Worm (Caenorhabditis elegans) whole organism, L2 larva: ENCODE measurements around the gene C01G12.7.

Source experiments
- ZK546.5 ChIP-seq: sonication (generic microtip); optimal IDR thresholded peaks from 2 replicates; lab custom pipeline; 2017; ENCODE audit warnings: missing biosample characterization, missing genetic modification characterization
- ceh-16 ChIP-seq: fragments of 150-350 bp; optimal IDR thresholded peaks from 2 replicates; lab custom pipeline; 2014; ENCODE audit warnings: missing biosample characterization, missing genetic modification characterization
- dmd-4 ChIP-seq: sonication (generic microtip); optimal IDR thresholded peaks from 2 replicates; lab custom pipeline; 2017; ENCODE audit warnings: missing biosample characterization, missing genetic modification characterization
- elt-1 ChIP-seq: fragments of 150-350 bp; optimal IDR thresholded peaks from 2 replicates; lab custom pipeline; 2014; ENCODE audit warnings: missing biosample characterization, missing genetic modification characterization
- mdl-1 ChIP-seq, 2 experiments: fragments of 150-350 bp in 1 of 2; sonication (generic microtip) in 1 of 2; optimal IDR thresholded peaks; 2 replicates each; lab custom pipeline; 2017; ENCODE audit warnings: missing biosample characterization in 2 of 2, missing genetic modification characterization in 2 of 2
- nhr-12 ChIP-seq: fragments of 150-350 bp; optimal IDR thresholded peaks from 2 replicates; lab custom pipeline; 2014; ENCODE audit warnings: missing biosample characterization, missing genetic modification characterization
- nhr-237 ChIP-seq: fragments of 150-350 bp; optimal IDR thresholded peaks from 2 replicates; lab custom pipeline; 2014; ENCODE audit warnings: missing biosample characterization, missing genetic modification characterization
- nhr-77 ChIP-seq: fragments of 150-350 bp; optimal IDR thresholded peaks from 2 replicates; lab custom pipeline; 2014; ENCODE audit warnings: missing biosample characterization, missing genetic modification characterization
- skn-1 ChIP-seq: sonication (generic microtip); optimal IDR thresholded peaks from 2 replicates; lab custom pipeline; 2017; ENCODE audit warnings: missing biosample characterization, missing genetic modification characterization
- unc-62 ChIP-seq: fragments of 150-350 bp; optimal IDR thresholded peaks from 2 replicates; lab custom pipeline; 2014; ENCODE audit warnings: missing biosample characterization, missing genetic modification reagents, missing genetic modification characterization
- ztf-11 ChIP-seq: sonication (generic microtip); optimal IDR thresholded peaks from 2 replicates; lab custom pipeline; 2017; ENCODE audit warnings: missing biosample characterization, missing genetic modification characterization

DNA sequence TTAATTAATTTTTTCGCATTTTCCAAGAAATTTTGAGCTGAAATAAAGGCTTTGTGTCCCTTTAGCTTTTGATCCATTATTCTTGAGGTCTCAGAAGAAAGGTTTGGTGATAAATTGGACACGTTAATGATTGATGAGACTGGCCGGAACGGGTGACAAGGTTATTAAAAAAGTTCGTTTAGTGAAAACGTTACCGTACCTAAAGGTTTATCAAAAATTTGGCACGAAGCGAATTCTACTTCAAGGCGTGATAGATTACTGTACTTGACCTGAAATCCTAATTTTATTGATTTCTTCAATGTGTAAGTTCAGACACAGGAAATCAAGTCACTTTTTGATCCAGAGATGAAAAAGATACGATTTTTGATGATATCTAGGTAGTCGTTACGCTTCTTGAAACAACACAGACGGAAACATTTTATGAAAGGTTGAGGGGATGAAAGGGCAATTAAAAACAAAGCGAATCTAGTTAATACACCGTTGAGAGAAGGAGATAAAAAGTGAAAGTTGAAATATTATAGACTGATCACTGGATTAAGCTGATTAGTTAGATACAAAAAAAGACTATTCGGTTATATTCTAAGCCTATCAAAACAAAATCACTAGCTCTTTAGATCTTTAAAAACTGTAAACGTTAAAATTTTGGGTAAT lies 18.9 kb upstream of the C01G12.7 start:
- no peak for TF ChIP-seq ceh-16 (tag; lab: Kevin White, UChicago)
- no peak for TF ChIP-seq mdl-1 (tag; optimal IDR thresholded peaks at IDR 0.05; lab: Kevin White, UChicago)
- no peak for TF ChIP-seq nhr-12 (tag; lab: Kevin White, UChicago)
- TF ChIP-seq unc-62, result no peak
- no peak for TF ChIP-seq nhr-77 (tag; lab: Kevin White, UChicago)
- no peak for TF ChIP-seq nhr-237
- TF ChIP-seq dmd-4 (tag; lab: Kevin White, UChicago), result no peak
- no peak for TF ChIP-seq ZK546.5 (tag; lab: Kevin White, UChicago)
- no peak for TF ChIP-seq skn-1 (tag; lab: Kevin White, UChicago)
- TF ChIP-seq ztf-11, result no peak
- TF ChIP-seq elt-1, result no peak
